Fruit fly (Drosophila melanogaster) whole organism, prepupa: Measurements from ENCODE around the gene RpS10a.

Source experiments
- Blimp-1 ChIP-seq: fragments of 200-800 bp; sonication (Bioruptor generic); optimal IDR thresholded peaks from 3 replicates; lab custom pipeline; 2017; ENCODE audit warnings: missing biosample characterization, missing genetic modification characterization, mild to moderate bottlenecking, moderate library complexity, missing genetic modification reagents
- CG11762 ChIP-seq: fragments of 200-800 bp; sonication (Bioruptor generic); optimal IDR thresholded peaks from 3 replicates; lab custom pipeline; 2016; ENCODE audit warnings: missing biosample characterization, missing genetic modification characterization; ENCODE audit not compliant: insufficient read depth
- Gug ChIP-seq: fragments of 200-800 bp; sonication (Bioruptor generic); IDR thresholded peaks from 2 replicates; pipeline ENCODE4 v1.3.6; 2022; ENCODE audit warnings: missing biosample characterization, missing genetic modification characterization
- Hr4 ChIP-seq: fragments of 200-800 bp; sonication (Bioruptor generic); optimal IDR thresholded peaks from 3 replicates; lab custom pipeline; 2016; ENCODE audit warnings: missing biosample characterization, missing genetic modification characterization
- OdsH ChIP-seq: fragments of 200-800 bp; sonication (Bioruptor generic); optimal IDR thresholded peaks from 3 replicates; lab custom pipeline; 2016; ENCODE audit warnings: missing biosample characterization, missing genetic modification characterization
- Sox102F ChIP-seq: fragments of 200-800 bp; sonication (Bioruptor generic); optimal IDR thresholded peaks from 2 replicates; lab custom pipeline; 2016; ENCODE audit warnings: missing biosample characterization, mild to moderate bottlenecking, missing genetic modification characterization
- esn ChIP-seq: fragments of 200-800 bp; sonication (Bioruptor generic); optimal IDR thresholded peaks from 2 replicates; lab custom pipeline; 2016; ENCODE audit warnings: missing biosample characterization, mild to moderate bottlenecking, missing genetic modification characterization, moderate library complexity
- fkh ChIP-seq: fragments of 200-800 bp; sonication (Bioruptor generic); optimal IDR thresholded peaks from 3 replicates; lab custom pipeline; 2017; ENCODE audit warnings: missing biosample characterization, mild to moderate bottlenecking, missing genetic modification characterization, moderate library complexity
- pdm3 ChIP-seq: fragments of 200-800 bp; sonication (Bioruptor generic); optimal IDR thresholded peaks from 3 replicates; lab custom pipeline; 2016; ENCODE audit warnings: missing biosample characterization, missing genetic modification characterization
- salr ChIP-seq, 2 experiments: fragments of 200-800 bp; sonication (Bioruptor generic); optimal IDR thresholded peaks; 3 replicates each; lab custom pipeline; 2016 to 2018; ENCODE audit warnings: missing biosample characterization in 2 of 2, missing genetic modification characterization in 2 of 2, mild to moderate bottlenecking in 1 of 2
- ss ChIP-seq, 2 experiments: fragments of 200-800 bp; sonication (Bioruptor generic); optimal IDR thresholded peaks; 2 replicates in 1 of 2; 3 replicates in 1 of 2; lab custom pipeline; 2017 to 2018; ENCODE audit warnings: mild to moderate bottlenecking in 2 of 2, missing biosample characterization in 2 of 2, missing genetic modification characterization in 2 of 2, moderate library complexity in 1 of 2
- topi ChIP-seq: fragments of 200-800 bp; sonication (Bioruptor generic); optimal IDR thresholded peaks from 3 replicates; lab custom pipeline; 2016; ENCODE audit warnings: missing biosample characterization, missing genetic modification characterization

- TF ChIP-seq fkh (GFP tag; lab: Kevin White, UChicago), result no peak
- no peak for TF ChIP-seq Sox102F (GFP tag; lab: Kevin White, UChicago)
- TF ChIP-seq Blimp-1 (GFP tag; lab: Kevin White, UChicago), result no peak
- TF ChIP-seq topi (GFP tag; lab: Kevin White, UChicago), result no peak
- no peak for TF ChIP-seq CG11762 (GFP tag; lab: Kevin White, UChicago)
- TF ChIP-seq OdsH (GFP tag; lab: Kevin White, UChicago), result no peak
- no peak for TF ChIP-seq Hr4 (GFP tag; lab: Kevin White, UChicago)
- TF ChIP-seq esn (GFP tag; lab: Kevin White, UChicago), result no peak
- no peak for TF ChIP-seq ss (GFP tag; optimal IDR thresholded peaks at IDR 0.05; lab: Kevin White, UChicago)
- TF ChIP-seq pdm3 (GFP tag; lab: Kevin White, UChicago), result no peak
- no peak for TF ChIP-seq Gug (GFP tag; lab: Robert Waterston, UW)
- no peak for TF ChIP-seq salr (GFP tag; optimal IDR thresholded peaks at IDR 0.05; lab: Kevin White, UChicago)
Measured at dm6 chr3R:27647817-27648216, 4.7 kb upstream of the RpS10a start.
